Worm (Caenorhabditis elegans) whole organism, L3 larva: Measurements from ENCODE around the gene F58H1.8.
A peak's percentile ranks its signal among the peaks of the same experiment; 100 is the strongest.

ENCODE experiments used
- ama-1 ChIP-seq: fragments of 150-350 bp; optimal IDR thresholded peaks from 2 replicates; lab custom pipeline; 2018
- egl-5 ChIP-seq: fragments of 150-350 bp; optimal IDR thresholded peaks from 2 replicates; lab custom pipeline; 2017; ENCODE audit warnings: missing biosample characterization, missing genetic modification reagents, missing genetic modification characterization, inconsistent platforms
- fkh-10 ChIP-seq: sonication (generic microtip); optimal IDR thresholded peaks from 2 replicates; lab custom pipeline; 2017; ENCODE audit warnings: missing biosample characterization, missing genetic modification reagents, missing genetic modification characterization
- lin-39 ChIP-seq: fragments of 150-350 bp; optimal IDR thresholded peaks from 2 replicates; lab custom pipeline; 2018; ENCODE audit warnings: missing biosample characterization, missing genetic modification reagents, missing genetic modification characterization
- mdl-1 ChIP-seq: fragments of 150-350 bp; optimal IDR thresholded peaks from 2 replicates; lab custom pipeline; 2014; ENCODE audit warnings: missing biosample characterization, missing genetic modification characterization
- nhr-23 ChIP-seq: fragments of 150-350 bp; optimal IDR thresholded peaks from 2 replicates; lab custom pipeline; 2014; ENCODE audit warnings: missing biosample characterization, missing genetic modification reagents, missing genetic modification characterization
- pha-4 ChIP-seq: fragments of 150-350 bp; optimal IDR thresholded peaks from 2 replicates; lab custom pipeline; 2014; ENCODE audit warnings: missing biosample characterization, missing genetic modification reagents, missing genetic modification characterization
- snpc-4 ChIP-seq: fragments of 150-350 bp; optimal IDR thresholded peaks from 2 replicates; lab custom pipeline; 2014; ENCODE audit warnings: missing biosample characterization, missing genetic modification characterization
- unc-39 ChIP-seq: sonication (generic microtip); optimal IDR thresholded peaks from 4 replicates; lab custom pipeline; 2017; ENCODE audit warnings: missing biosample characterization, missing genetic modification characterization
- zag-1 ChIP-seq: fragments of 150-350 bp; optimal IDR thresholded peaks from 2 replicates; lab custom pipeline; 2014; ENCODE audit warnings: missing biosample characterization, missing genetic modification characterization
- ztf-11 ChIP-seq: fragments of 150-350 bp; optimal IDR thresholded peaks from 2 replicates; lab custom pipeline; 2014; ENCODE audit warnings: missing biosample characterization, missing genetic modification characterization

DNA sequence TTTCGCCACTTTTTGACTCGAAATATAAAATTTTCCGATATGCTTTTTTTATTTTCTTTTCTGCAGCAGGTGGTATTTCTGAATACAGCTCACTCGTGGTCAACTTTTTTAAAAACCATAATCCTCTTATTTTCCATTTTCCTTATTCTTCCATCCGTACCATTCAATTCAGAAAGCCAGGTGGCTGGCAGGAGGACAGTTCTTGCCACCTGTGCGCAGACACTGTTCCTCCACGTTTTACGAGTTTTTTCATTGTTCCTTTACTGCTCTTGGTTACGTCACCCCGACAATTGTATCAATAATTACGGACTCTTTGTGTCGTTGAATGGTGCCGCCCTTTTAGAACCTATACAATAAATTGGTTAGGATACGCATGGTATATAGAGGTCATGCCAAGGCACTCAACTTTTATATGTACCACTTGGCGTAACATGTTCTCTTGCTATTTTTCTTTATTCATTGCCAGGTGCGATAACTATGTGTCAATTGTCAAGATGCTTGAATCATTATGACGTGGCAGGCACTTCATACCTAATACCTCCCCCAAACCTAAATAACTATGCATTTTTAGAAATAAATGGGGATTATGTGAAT, 18.0 kb downstream of the F58H1.8 start:
- TF ChIP-seq mdl-1 (tag; lab: Kevin White, UChicago) (no peak), egl-5 (tag; lab: Kevin White, UChicago) (no peak), ztf-11 (tag; lab: Kevin White, UChicago) (no peak), fkh-10 (GFP tag; lab: Kevin White, UChicago) (no peak), snpc-4 (no peak), pha-4 (tag; lab: Kevin White, UChicago) (peak; percentile 12), zag-1 (tag; lab: Kevin White, UChicago) (no peak), ama-1 (lab: Kevin White, UChicago) (no peak), unc-39 (tag; lab: Kevin White, UChicago) (no peak), lin-39 (tag; lab: Kevin White, UChicago) (no peak), nhr-23 (tag; lab: Kevin White, UChicago) (no peak)
